Worm (Caenorhabditis elegans) whole organism, L4 larva: ENCODE measurements around the gene fbxc-30.
A peak's percentile ranks its signal among the peaks of the same experiment; 100 is the strongest.

Experiments
- F26F4.8 ChIP-seq: fragments of 200-800 bp; sonication (Bioruptor generic); conservative IDR thresholded peaks from 2 replicates; pipeline ENCODE4 v1.3.6; 2022; ENCODE audit warnings: missing genetic modification characterization, missing compliant biosample characterization
- F49E8.2 ChIP-seq: sonication (generic microtip); optimal IDR thresholded peaks from 2 replicates; lab custom pipeline; 2016; ENCODE audit warnings: missing compliant biosample characterization, mild to moderate bottlenecking, missing genetic modification characterization, borderline replicate concordance
- Y48G9A.11 ChIP-seq: fragments of 200-800 bp; sonication (Bioruptor generic); IDR thresholded peaks from 2 replicates; pipeline ENCODE4 v1.3.6; 2022; ENCODE audit warnings: missing genetic modification reagents, missing genetic modification characterization, missing compliant biosample characterization
- Y75B8A.6 ChIP-seq: fragments of 200-800 bp; sonication (Bioruptor generic); IDR thresholded peaks from 2 replicates; pipeline ENCODE4 v1.3.6; 2022; ENCODE audit warnings: missing genetic modification reagents, missing genetic modification characterization, missing compliant biosample characterization
- ZK337.2 ChIP-seq: fragments of 200-800 bp; sonication (Bioruptor generic); IDR thresholded peaks from 2 replicates; pipeline ENCODE4 v1.3.6; 2022; ENCODE audit warnings: missing genetic modification reagents, missing genetic modification characterization, missing compliant biosample characterization
- ama-1 ChIP-seq: fragments of 150-350 bp; optimal IDR thresholded peaks from 2 replicates; lab custom pipeline; 2014; ENCODE audit warnings: inconsistent platforms, mixed read lengths
- arid-1 ChIP-seq: fragments of 200-800 bp; sonication (Bioruptor generic); conservative IDR thresholded peaks from 2 replicates; pipeline ENCODE4 v1.3.6; 2022; ENCODE audit warnings: missing genetic modification reagents, missing genetic modification characterization, missing compliant biosample characterization
- ceh-28 ChIP-seq: fragments of 150-350 bp; optimal IDR thresholded peaks from 2 replicates; lab custom pipeline; 2014; ENCODE audit warnings: missing biosample characterization, missing genetic modification reagents, missing genetic modification characterization
- ceh-32 ChIP-seq: sonication (generic microtip); optimal IDR thresholded peaks from 2 replicates; lab custom pipeline; 2016; ENCODE audit warnings: mild to moderate bottlenecking, missing genetic modification characterization, missing compliant biosample characterization; ENCODE audit not compliant: poor library complexity
- ceh-44 ChIP-seq: fragments of 200-800 bp; sonication (Bioruptor generic); IDR thresholded peaks from 2 replicates; pipeline ENCODE4 v1.3.6; 2022; ENCODE audit warnings: missing genetic modification reagents, missing genetic modification characterization, missing compliant biosample characterization
- ces-1 ChIP-seq: fragments of 150-350 bp; sonication (generic microtip); optimal IDR thresholded peaks from 4 replicates; lab custom pipeline; 2014; ENCODE audit warnings: missing biosample characterization, missing genetic modification reagents, missing genetic modification characterization
- ctbp-1 ChIP-seq: fragments of 200-800 bp; sonication (Bioruptor generic); IDR thresholded peaks from 2 replicates; pipeline ENCODE4 v1.3.6; 2022; ENCODE audit warnings: missing genetic modification reagents, missing genetic modification characterization, missing compliant biosample characterization
- daf-12 ChIP-seq: fragments of 150-350 bp; optimal IDR thresholded peaks from 2 replicates; lab custom pipeline; 2014; ENCODE audit warnings: missing biosample characterization, missing genetic modification reagents, missing genetic modification characterization
- daf-8 ChIP-seq: fragments of 200-800 bp; sonication (Bioruptor generic); IDR thresholded peaks from 2 replicates; pipeline ENCODE4 v1.3.6; 2022; ENCODE audit warnings: missing genetic modification characterization, missing compliant biosample characterization
- dmd-9 ChIP-seq: fragments of 200-800 bp; sonication (Bioruptor generic); IDR thresholded peaks from 2 replicates; pipeline ENCODE4 v1.3.6; 2022; ENCODE audit warnings: missing genetic modification reagents, missing genetic modification characterization, missing compliant biosample characterization
- duxl-1 ChIP-seq: sonication (generic microtip); optimal IDR thresholded peaks from 2 replicates; lab custom pipeline; 2016; ENCODE audit warnings: mild to moderate bottlenecking, missing genetic modification characterization, moderate library complexity, missing compliant biosample characterization; ENCODE audit not compliant: poor library complexity
- fkh-10 ChIP-seq: fragments of 150-350 bp; optimal IDR thresholded peaks from 2 replicates; lab custom pipeline; 2014; ENCODE audit warnings: missing biosample characterization, missing genetic modification reagents, missing genetic modification characterization
- gei-8 ChIP-seq: fragments of 200-800 bp; sonication (Bioruptor generic); optimal IDR thresholded peaks from 2 replicates; lab custom pipeline; 2018; ENCODE audit warnings: mild to moderate bottlenecking, missing genetic modification characterization, missing compliant biosample characterization
- hif-1 ChIP-seq, 2 experiments: sonication (generic microtip); optimal IDR thresholded peaks; 2 replicates each; lab custom pipeline; 2016 to 2017; ENCODE audit warnings: missing compliant biosample characterization in 2 of 2, missing genetic modification characterization in 2 of 2, missing genetic modification reagents in 2 of 2, missing genotype in 2 of 2, mild to moderate bottlenecking in 1 of 2
- hlh-30 ChIP-seq: sonication (generic microtip); optimal IDR thresholded peaks from 2 replicates; lab custom pipeline; 2017; ENCODE audit warnings: antibody characterized with exemption, mild to moderate bottlenecking, missing genetic modification characterization, missing compliant biosample characterization; ENCODE audit not compliant: insufficient read depth
- jun-1 ChIP-seq: fragments of 150-350 bp; optimal IDR thresholded peaks from 2 replicates; lab custom pipeline; 2014; ENCODE audit warnings: missing biosample characterization, missing genetic modification reagents, missing genetic modification characterization
- lim-7 ChIP-seq: fragments of 200-800 bp; sonication (Bioruptor generic); IDR thresholded peaks from 2 replicates; pipeline ENCODE4 v1.3.6; 2022; ENCODE audit warnings: missing genetic modification characterization, missing compliant biosample characterization
- lin-15B ChIP-seq: fragments of 150-350 bp; sonication (generic microtip); optimal IDR thresholded peaks from 3 replicates; lab custom pipeline; 2014; ENCODE audit warnings: missing biosample characterization, missing genetic modification characterization
- lin-38 ChIP-seq: fragments of 200-800 bp; sonication (Bioruptor generic); IDR thresholded peaks from 2 replicates; pipeline ENCODE4 v1.3.6; 2022; ENCODE audit warnings: missing genetic modification reagents, missing genetic modification characterization, missing compliant biosample characterization
- lin-39 ChIP-seq: fragments of 150-350 bp; optimal IDR thresholded peaks from 2 replicates; lab custom pipeline; 2014; ENCODE audit warnings: missing biosample characterization, missing genetic modification reagents, missing genetic modification characterization
- lir-3 ChIP-seq: sonication (generic microtip); optimal IDR thresholded peaks from 2 replicates; lab custom pipeline; 2016; ENCODE audit warnings: mild to moderate bottlenecking, missing genetic modification characterization, missing compliant biosample characterization
- lsy-2 ChIP-seq, 2 experiments: fragments of 150-350 bp in 1 of 2; sonication (generic microtip) in 1 of 2; optimal IDR thresholded peaks; 2 replicates each; lab custom pipeline; 2014 to 2017; ENCODE audit warnings: missing biosample characterization in 2 of 2, missing genetic modification characterization in 2 of 2
- mep-1 ChIP-seq: fragments of 150-350 bp; sonication (generic microtip); optimal IDR thresholded peaks from 3 replicates; lab custom pipeline; 2014; ENCODE audit warnings: missing biosample characterization, missing genetic modification characterization
- mes-2 ChIP-seq: sonication (generic microtip); optimal IDR thresholded peaks from 2 replicates; lab custom pipeline; 2016; ENCODE audit warnings: missing genotype, mild to moderate bottlenecking, missing genetic modification characterization, missing compliant biosample characterization; ENCODE audit not compliant: poor library complexity, severe bottlenecking
- nhr-237 ChIP-seq: sonication (generic microtip); optimal IDR thresholded peaks from 2 replicates; lab custom pipeline; 2017; ENCODE audit warnings: missing biosample characterization, missing genetic modification characterization
- nhr-6 ChIP-seq: fragments of 150-350 bp; optimal IDR thresholded peaks from 2 replicates; lab custom pipeline; 2014; ENCODE audit warnings: missing biosample characterization, missing genetic modification characterization
- pha-4 ChIP-seq, 2 experiments: fragments of 150-350 bp in 1 of 2; fragments of 200-800 bp in 1 of 2; sonication (Bioruptor generic) in 1 of 2; IDR thresholded peaks in 1 of 2; optimal IDR thresholded peaks in 1 of 2; 2 replicates each; pipeline versions ENCODE4 v1.3.6 to Lab custom; 2014 to 2022; ENCODE audit warnings: missing genetic modification characterization in 2 of 2, missing genetic modification reagents in 2 of 2, missing biosample characterization in 1 of 2, missing compliant biosample characterization in 1 of 2
- php-3 ChIP-seq: fragments of 200-800 bp; sonication (Bioruptor generic); IDR thresholded peaks from 2 replicates; pipeline ENCODE4 v1.3.6; 2022; ENCODE audit warnings: missing genetic modification reagents, missing genetic modification characterization, missing compliant biosample characterization
- set-16 ChIP-seq: fragments of 200-800 bp; sonication (Bioruptor generic); IDR thresholded peaks from 2 replicates; pipeline ENCODE4 v1.3.6; 2022; ENCODE audit warnings: missing genetic modification reagents, missing genetic modification characterization, missing compliant biosample characterization
- skn-1 ChIP-seq: fragments of 150-350 bp; optimal IDR thresholded peaks from 2 replicates; lab custom pipeline; 2014; ENCODE audit warnings: missing biosample characterization, missing genetic modification characterization
- snpc-1.2 ChIP-seq: fragments of 200-800 bp; sonication (Bioruptor generic); IDR thresholded peaks from 2 replicates; pipeline ENCODE4 v1.3.6; 2022; ENCODE audit warnings: missing genetic modification reagents, missing genetic modification characterization, missing compliant biosample characterization
- snpc-4 ChIP-seq: fragments of 150-350 bp; optimal IDR thresholded peaks from 2 replicates; lab custom pipeline; 2014; ENCODE audit warnings: missing biosample characterization, missing genetic modification characterization
- spr-1 ChIP-seq: sonication (generic microtip); optimal IDR thresholded peaks from 2 replicates; lab custom pipeline; 2016; ENCODE audit warnings: mild to moderate bottlenecking, missing genetic modification characterization, missing compliant biosample characterization
- unc-62 ChIP-seq, 3 experiments: fragments of 150-350 bp in 1 of 3; sonication (generic microtip); optimal IDR thresholded peaks in 2 of 3; peaks in 1 of 3; 1 replicate in 1 of 3; 2 replicates in 2 of 3; lab custom pipeline; 2014 to 2017; ENCODE audit warnings: missing biosample characterization in 3 of 3, missing genetic modification characterization in 3 of 3, missing genetic modification reagents in 3 of 3, missing genotype in 1 of 3
- zag-1 ChIP-seq: fragments of 150-350 bp; optimal IDR thresholded peaks from 2 replicates; lab custom pipeline; 2014; ENCODE audit warnings: missing biosample characterization, missing genetic modification characterization
- zfp-2 ChIP-seq: sonication (generic microtip); optimal IDR thresholded peaks from 2 replicates; lab custom pipeline; 2016; ENCODE audit warnings: mild to moderate bottlenecking, missing genetic modification characterization, missing compliant biosample characterization
- zip-11 ChIP-seq: fragments of 200-800 bp; sonication (Bioruptor generic); IDR thresholded peaks from 2 replicates; pipeline ENCODE4 v1.3.6; 2022; ENCODE audit warnings: missing genetic modification characterization, missing compliant biosample characterization
- zip-2 ChIP-seq: fragments of 150-350 bp; optimal IDR thresholded peaks from 2 replicates; lab custom pipeline; 2014; ENCODE audit warnings: missing biosample characterization, missing genetic modification characterization

Gene fbxc-30

ce11 chrII:901632-902031 lies 15.8 kb upstream of the fbxc-30 start, which contains the start of gene T07D3.2:
TSS of gene T07D3.2 (plus strand) at chrII:901932.
- TF ChIP-seq ctbp-1 (GFP tag; lab: Robert Waterston, UW) (no peak), unc-62 (GFP tag; optimal IDR thresholded peaks at IDR 0.05 in 1 of 2; lab: Kevin White, UChicago) (peak in 1 of 2 experiments; percentile 21), unc-62 (tag; optimal IDR thresholded peaks at IDR 0.05; lab: Kevin White, UChicago) (no peak)

- TF ChIP-seq duxl-1 (tag; lab: Kevin White, UChicago) (no peak), snpc-4 (peak; percentile 25), set-16 (GFP tag; lab: Robert Waterston, UW) (peak; percentile 46)
These were observed 12.1 kb upstream of the fbxc-30 start for ce11 chrII:905335-905734.

ce11 chrII:909554-909953 lies 7.9 kb upstream of the fbxc-30 start, which contains the start of the genes fbxc-24 and fbxc-27:
TSS of gene fbxc-24 (minus strand) at chrII:909654.
TSS of gene fbxc-27 (plus strand) at chrII:909769.
- TF ChIP-seq ceh-28 (no peak), nhr-237 (tag; lab: Kevin White, UChicago) (no peak), ces-1 (GFP tag; lab: Kevin White, UChicago) (no peak), lsy-2 (tag; optimal IDR thresholded peaks at IDR 0.05; lab: Kevin White, UChicago) (no peak), spr-1 (tag; lab: Kevin White, UChicago) (no peak), lim-7 (GFP tag; lab: Robert Waterston, UW) (no peak), hlh-30 (tag; lab: Kevin White, UChicago) (no peak), zip-11 (no peak), nhr-6 (tag; lab: Kevin White, UChicago) (no peak), daf-8 (no peak), F49E8.2 (tag; lab: Kevin White, UChicago) (no peak), gei-8 (GFP tag; lab: Kevin White, UChicago) (no peak), zag-1 (no peak)

DNA sequence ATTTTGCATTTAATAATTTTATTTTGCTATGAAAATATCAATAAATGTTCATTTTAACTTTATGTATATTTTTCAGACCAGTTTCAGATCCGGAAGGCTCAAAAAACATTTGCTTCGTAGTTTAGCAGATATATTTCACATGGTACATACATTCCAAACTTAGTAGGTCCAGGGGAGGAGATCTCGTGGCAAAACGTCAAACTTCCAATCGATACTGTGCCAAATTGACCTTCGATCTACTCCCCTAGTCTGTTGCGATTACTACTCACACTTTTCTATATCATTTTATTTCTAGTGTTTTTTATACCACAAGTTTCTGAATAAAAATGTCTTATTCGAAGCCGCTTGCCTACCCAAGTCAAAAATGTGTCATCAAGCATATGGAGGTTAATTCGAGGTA lies 5.7 kb upstream of the fbxc-30 start, which contains the start of gene fbxc-31:
Gene fbxc-31, plus strand, starts transcription at position 301 of the 400 bp plus-strand sequence.
- TF ChIP-seq unc-62 (GFP tag; optimal IDR thresholded peaks at IDR 0.05 in 1 of 2; lab: Kevin White, UChicago) (no peak), unc-62 (tag; optimal IDR thresholded peaks at IDR 0.05; lab: Kevin White, UChicago) (no peak), pha-4 (GFP tag; IDR thresholded peaks at IDR 0.05; lab: Robert Waterston, UW) (no peak), pha-4 (tag; optimal IDR thresholded peaks at IDR 0.05; lab: Kevin White, UChicago) (no peak), lir-3 (tag; lab: Kevin White, UChicago) (no peak), Y75B8A.6 (GFP tag; lab: Robert Waterston, UW) (no peak), ceh-44 (GFP tag; lab: Robert Waterston, UW) (no peak), ctbp-1 (GFP tag; lab: Robert Waterston, UW) (no peak), Y48G9A.11 (GFP tag; lab: Robert Waterston, UW) (no peak), zag-1 (no peak), ZK337.2 (GFP tag; lab: Robert Waterston, UW) (no peak), ceh-32 (tag; lab: Kevin White, UChicago) (no peak), lin-15B (tag; lab: Kevin White, UChicago) (no peak), zfp-2 (tag; lab: Kevin White, UChicago) (no peak), snpc-1.2 (GFP tag; lab: Robert Waterston, UW) (no peak), php-3 (GFP tag; lab: Robert Waterston, UW) (no peak), daf-12 (no peak)

DNA sequence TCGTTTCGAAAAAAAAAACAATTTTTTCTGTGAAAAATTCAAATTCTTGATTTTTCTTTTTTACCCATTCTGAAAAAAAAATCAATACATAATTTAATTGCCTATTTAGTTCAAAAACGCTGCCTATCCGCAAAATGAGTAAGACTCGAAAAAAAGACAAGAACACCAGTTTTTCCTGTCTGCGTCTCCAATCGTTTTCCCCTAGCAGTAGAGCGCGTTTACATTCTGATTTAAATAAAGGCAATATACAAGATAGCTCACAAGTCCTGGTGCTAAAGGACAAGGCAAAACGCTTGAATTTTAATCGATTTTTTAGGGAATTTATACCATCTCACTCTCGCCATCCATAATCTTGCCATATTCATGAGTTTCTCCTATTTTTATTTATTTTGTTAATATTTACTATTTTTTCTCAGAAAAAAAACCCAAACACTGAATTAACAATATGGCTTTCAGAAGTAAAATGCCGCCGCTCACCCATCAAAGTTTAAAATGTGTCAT lies 4.2 kb upstream of the fbxc-30 start, which contains the start of gene fbxc-33:
Gene fbxc-33, plus strand, starts transcription at position 451 of the 501 bp plus-strand sequence.
- no peak for TF ChIP-seq skn-1 (tag; lab: Kevin White, UChicago)
- no peak for TF ChIP-seq mep-1 (tag; lab: Kevin White, UChicago)
- TF ChIP-seq hif-1 (tag; optimal IDR thresholded peaks at IDR 0.05; lab: Kevin White, UChicago), result no peak
- no peak for TF ChIP-seq daf-8
- peak; percentile 33 for TF ChIP-seq mes-2 (tag; lab: Kevin White, UChicago)
- TF ChIP-seq fkh-10 (GFP tag; lab: Kevin White, UChicago), result no peak
- TF ChIP-seq F26F4.8 (GFP tag; lab: Robert Waterston, UW), result no peak
- no peak for TF ChIP-seq zip-2 (tag; lab: Kevin White, UChicago)
- TF ChIP-seq nhr-6 (tag; lab: Kevin White, UChicago), result peak; percentile 19
- no peak for TF ChIP-seq lin-39 (tag; lab: Kevin White, UChicago)
- TF ChIP-seq lin-38, result peak; percentile 81; the same call in 1 of the 2 replicates
- no peak for TF ChIP-seq dmd-9 (GFP tag; lab: Robert Waterston, UW)
- TF ChIP-seq arid-1, result no peak
- TF ChIP-seq jun-1 (tag; lab: Kevin White, UChicago), result no peak
- TF ChIP-seq ama-1 (lab: Kevin White, UChicago), result no peak
